Worm (Caenorhabditis elegans) whole organism, L4/young adult: ENCODE measurements around the gene srw-55.
"Not testable (repeated sequence)": the region's sequence is repeated elsewhere in the genome, so short reads cannot be mapped to it uniquely, and the experiment has no call there.

ENCODE experiments used
- W03F9.2 ChIP-seq: fragments of 150-350 bp; optimal IDR thresholded peaks from 2 replicates; lab custom pipeline; 2014; ENCODE audit warnings: missing biosample characterization, missing genetic modification characterization
- dao-5 ChIP-seq: sonication (generic microtip); optimal IDR thresholded peaks from 2 replicates; lab custom pipeline; 2016; ENCODE audit warnings: missing genotype, missing genetic modification characterization, moderate library complexity, missing compliant biosample characterization
- him-1 ChIP-seq: sonication (generic microtip); optimal IDR thresholded peaks from 2 replicates; lab custom pipeline; 2016; ENCODE audit warnings: missing genotype, missing genetic modification reagents, missing genetic modification characterization, missing compliant biosample characterization

DNA sequence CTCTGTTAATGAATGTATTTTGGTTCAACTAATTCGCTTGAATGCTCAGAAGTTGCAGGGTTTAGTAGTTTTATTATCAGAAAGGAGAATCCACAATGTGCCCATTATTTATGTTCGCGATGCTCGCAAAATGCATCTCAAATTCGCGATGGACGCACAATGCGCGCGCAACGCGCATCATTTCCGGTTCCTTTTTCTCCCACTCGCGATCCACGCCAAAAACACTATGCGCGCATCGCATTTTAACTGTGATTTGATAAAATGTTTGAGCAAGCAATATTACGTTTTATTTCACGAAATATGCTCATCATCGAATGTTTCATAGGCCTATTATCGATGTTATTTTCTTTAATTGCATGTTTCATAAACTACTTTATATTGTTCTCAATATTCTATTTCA is 10.3 kb downstream of the srw-55 start, which contains the start of gene srbc-77:
- not testable (repeated sequence) for TF ChIP-seq dao-5 (tag; lab: Kevin White, UChicago); him-1 (tag; lab: Kevin White, UChicago); W03F9.2
